Worm (Caenorhabditis elegans): ENCODE results near the gene dnj-23.

The dnj-23 gene

DNA sequence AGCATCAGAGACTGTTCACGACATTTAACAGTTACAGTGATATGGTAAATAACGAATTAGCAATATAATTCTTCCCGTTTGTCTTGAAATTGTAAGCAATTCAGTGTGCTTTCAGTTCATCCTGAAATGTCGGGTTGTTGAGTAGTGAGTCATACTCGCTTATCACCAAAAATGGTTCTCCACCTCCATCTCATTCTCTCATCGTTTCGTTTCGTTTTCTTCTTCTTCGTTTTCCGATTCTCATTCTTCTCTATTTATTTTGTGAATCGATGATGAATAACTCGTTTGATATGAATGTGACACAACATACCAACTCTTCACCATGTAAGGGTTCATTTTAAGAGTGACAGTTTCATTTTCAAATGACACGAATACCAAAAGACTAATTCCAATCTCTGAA, 8.0 kb upstream of the dnj-23 start (continued):
- TF ChIP-seq ceh-32 (tag; optimal IDR thresholded peaks at IDR 0.05; ENCODE audit: poor library complexity) (no peak), unc-130 (GFP tag; optimal IDR thresholded peaks at IDR 0.05) (no peak), ceh-62 (tag; optimal IDR thresholded peaks at IDR 0.05) (no peak), mep-1 (tag; optimal IDR thresholded peaks at IDR 0.05) (peak; percentile 9), sdz-12 (GFP tag; optimal IDR thresholded peaks at IDR 0.05) (no peak), hif-1 (tag; optimal IDR thresholded peaks at IDR 0.05) (no peak), nhr-11 (tag; optimal IDR thresholded peaks at IDR 0.05) (no peak), fos-1 (tag; optimal IDR thresholded peaks at IDR 0.05) (no peak), nhr-76 (tag; optimal IDR thresholded peaks at IDR 0.05) (no peak), egl-43 (GFP tag; IDR thresholded peaks at IDR 0.05) (no peak), snpc-4 (tag; optimal IDR thresholded peaks at IDR 0.05) (no peak), R02D3.7 (tag; optimal IDR thresholded peaks at IDR 0.05) (no peak), pqm-1 (tag; optimal IDR thresholded peaks at IDR 0.05) (peak; percentile 77), zfp-3 (GFP tag; conservative IDR thresholded peaks at IDR 0.05) (no peak), nhr-77 (tag; optimal IDR thresholded peaks at IDR 0.05) (peak; percentile 22), hlh-11 (tag; optimal IDR thresholded peaks at IDR 0.05) (peak; percentile 40), saeg-2 (GFP tag; IDR thresholded peaks at IDR 0.05) (no peak), jun-1 (tag; optimal IDR thresholded peaks at IDR 0.05) (no peak)

DNA sequence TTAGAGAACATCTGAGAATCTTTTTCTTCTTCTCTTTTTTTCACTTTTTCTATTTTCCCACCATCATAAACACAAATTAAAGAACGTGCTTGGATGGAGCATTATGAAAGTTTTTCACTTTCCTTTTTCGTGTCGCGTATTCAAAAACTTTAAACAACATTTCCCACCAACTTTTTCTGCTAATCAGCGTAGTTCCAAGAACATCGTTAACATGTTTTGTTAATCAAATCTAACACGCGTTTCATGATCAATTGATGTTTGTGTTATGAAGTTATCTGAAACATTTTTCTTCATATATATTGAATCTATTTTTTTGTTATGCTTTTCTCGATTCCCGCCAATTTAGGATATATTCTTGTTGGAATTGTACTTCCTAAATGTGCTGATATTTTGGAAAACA, 7.2 kb upstream of the dnj-23 start:
- TF ChIP-seq aha-1 (tag) (no peak), lin-1 (GFP tag; IDR thresholded peaks at IDR 0.05) (no peak), dve-1 (tag; optimal IDR thresholded peaks at IDR 0.05; ENCODE audit: insufficient read depth) (no peak), lin-38 (GFP tag; IDR thresholded peaks at IDR 0.05) (no peak), tra-1 (GFP tag; IDR thresholded peaks at IDR 0.05) (no peak), spr-3 (GFP tag; optimal IDR thresholded peaks at IDR 0.05) (no peak), nhr-11 (tag; optimal IDR thresholded peaks at IDR 0.05) (peak; percentile 54), nhr-25 (tag; optimal IDR thresholded peaks at IDR 0.05; ENCODE audit: borderline replicate concordance, insufficient read depth) (no peak), lim-7 (GFP tag; IDR thresholded peaks at IDR 0.05) (no peak), pqm-1 (tag; optimal IDR thresholded peaks at IDR 0.05) (no peak), lsy-2 (tag; optimal IDR thresholded peaks at IDR 0.05) (peak in 1 of 2 experiments; percentile 46)

DNA sequence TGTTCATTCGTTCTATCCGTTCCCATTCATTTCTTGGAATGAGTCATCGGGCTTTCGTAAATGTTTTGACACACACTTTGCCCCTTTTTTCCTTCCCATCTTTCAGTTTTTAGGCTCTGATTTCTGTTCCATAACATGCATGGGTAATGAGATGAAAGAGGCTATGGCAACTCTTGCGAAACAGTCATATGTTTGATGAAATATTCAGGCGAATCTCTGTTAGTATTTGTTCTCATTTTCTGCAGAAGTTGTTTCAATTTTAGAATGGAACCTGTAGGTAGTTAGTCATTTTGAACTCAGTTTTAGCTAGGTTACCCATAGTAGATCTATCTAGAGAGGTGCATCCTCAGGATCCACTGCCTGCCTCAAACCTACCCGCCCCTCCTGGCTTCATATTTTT, 6.6 kb upstream of the dnj-23 start:
- TF ChIP-seq Y105C5A.15 (GFP tag; IDR thresholded peaks at IDR 0.05) (no peak), zfp-3 (GFP tag; conservative IDR thresholded peaks at IDR 0.05) (no peak), ces-1 (GFP tag; optimal IDR thresholded peaks at IDR 0.05) (no peak), unc-62 (GFP tag; optimal IDR thresholded peaks at IDR 0.05 in 1 of 2) (peak in 1 of 2 experiments; percentile 86), unc-62 (tag; optimal IDR thresholded peaks at IDR 0.05) (no peak), daf-16 (GFP tag; optimal IDR thresholded peaks at IDR 0.05) (no peak), daf-16 (tag; optimal IDR thresholded peaks at IDR 0.05) (no peak), aha-1 (tag) (peak; percentile 68)

DNA sequence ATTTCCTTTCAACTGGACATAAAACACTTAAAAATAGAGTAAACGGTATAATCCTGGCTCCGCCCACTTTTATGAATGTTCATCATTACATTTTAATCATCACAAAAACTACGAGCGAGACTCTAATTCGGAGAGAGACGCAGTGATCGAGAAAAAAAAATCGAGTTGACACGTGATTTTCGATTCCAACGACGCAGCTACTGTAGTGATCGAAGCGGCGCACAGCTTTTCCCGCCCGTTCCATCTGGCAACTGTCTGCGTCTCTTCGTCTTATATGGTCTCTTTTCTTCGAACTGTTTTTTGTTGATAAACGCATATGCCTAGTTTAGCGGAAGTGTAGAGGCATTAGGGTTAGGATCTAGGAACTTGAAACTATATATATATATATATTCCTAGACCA, 5.4 kb upstream of the dnj-23 start:
- no peak for TF ChIP-seq rbr-2 (tag; optimal IDR thresholded peaks at IDR 0.05)
- no peak for TF ChIP-seq ama-1 (optimal IDR thresholded peaks at IDR 0.05)
- TF ChIP-seq F44E2.7 (GFP tag; IDR thresholded peaks at IDR 0.05) = no peak
- TF ChIP-seq dpl-1 (GFP tag; optimal IDR thresholded peaks at IDR 0.05) = peak; percentile 44
- peak in 1 of 2 experiments; percentile 47 for TF ChIP-seq lsy-2 (tag; optimal IDR thresholded peaks at IDR 0.05)
- TF ChIP-seq lir-3 (tag; optimal IDR thresholded peaks at IDR 0.05) = no peak
- TF ChIP-seq nhr-11 (tag; optimal IDR thresholded peaks at IDR 0.05) = no peak
- no peak for TF ChIP-seq Y105C5A.15 (GFP tag; IDR thresholded peaks at IDR 0.05)
- TF ChIP-seq dmd-6 (GFP tag; IDR thresholded peaks at IDR 0.05) = peak; percentile 85
- peak; percentile 38 for TF ChIP-seq T20F7.1 (GFP tag; optimal IDR thresholded peaks at IDR 0.05)
- peak; percentile 62 for TF ChIP-seq hmg-1.1 (GFP tag; IDR thresholded peaks at IDR 0.05)
- TF ChIP-seq ceh-32 (tag; optimal IDR thresholded peaks at IDR 0.05; ENCODE audit: poor library complexity) = no peak
- peak; percentile 64 for TF ChIP-seq dve-1 (tag; optimal IDR thresholded peaks at IDR 0.05; ENCODE audit: insufficient read depth)
- no peak for TF ChIP-seq gei-8 (GFP tag; optimal IDR thresholded peaks at IDR 0.05)
- TF ChIP-seq dmd-9 (GFP tag; IDR thresholded peaks at IDR 0.05) = no peak
- 0 out of 2 replicates have a peak, but pooled peaks have one; percentile 13 for TF ChIP-seq vab-7 (GFP tag; IDR thresholded peaks at IDR 0.05)
- TF ChIP-seq aly-2 (tag; optimal IDR thresholded peaks at IDR 0.05) = no peak
- no peak for TF ChIP-seq daf-8 (GFP tag; IDR thresholded peaks at IDR 0.05)
- TF ChIP-seq daf-19 (GFP tag; conservative IDR thresholded peaks at IDR 0.05) = no peak
- TF ChIP-seq ceh-44 (GFP tag; IDR thresholded peaks at IDR 0.05) = no peak
